Worm (Caenorhabditis elegans) whole organism, mixed stage, embryonic: ENCODE measurements around the gene T19H12.3.

Source experiments
- mep-1 ChIP-seq: fragments of 150-350 bp; optimal IDR thresholded peaks from 2 replicates; lab custom pipeline; 2017; ENCODE audit warnings: missing biosample characterization, missing genetic modification reagents, missing genetic modification characterization, inconsistent platforms
- nhr-12 ChIP-seq: fragments of 150-350 bp; optimal IDR thresholded peaks from 2 replicates; lab custom pipeline; 2014; ENCODE audit warnings: missing biosample characterization, missing genetic modification characterization
- pha-4 ChIP-seq: fragments of 150-350 bp; optimal IDR thresholded peaks from 2 replicates; lab custom pipeline; 2018; ENCODE audit warnings: missing biosample characterization, missing genetic modification reagents, missing genetic modification characterization
- unc-62 ChIP-seq: fragments of 150-350 bp; optimal IDR thresholded peaks from 2 replicates; lab custom pipeline; 2014; ENCODE audit warnings: missing biosample characterization, missing genetic modification reagents, missing genetic modification characterization
- ztf-11 ChIP-seq: fragments of 150-350 bp; optimal IDR thresholded peaks from 2 replicates; lab custom pipeline; 2014; ENCODE audit warnings: missing biosample characterization, missing genetic modification characterization

DNA sequence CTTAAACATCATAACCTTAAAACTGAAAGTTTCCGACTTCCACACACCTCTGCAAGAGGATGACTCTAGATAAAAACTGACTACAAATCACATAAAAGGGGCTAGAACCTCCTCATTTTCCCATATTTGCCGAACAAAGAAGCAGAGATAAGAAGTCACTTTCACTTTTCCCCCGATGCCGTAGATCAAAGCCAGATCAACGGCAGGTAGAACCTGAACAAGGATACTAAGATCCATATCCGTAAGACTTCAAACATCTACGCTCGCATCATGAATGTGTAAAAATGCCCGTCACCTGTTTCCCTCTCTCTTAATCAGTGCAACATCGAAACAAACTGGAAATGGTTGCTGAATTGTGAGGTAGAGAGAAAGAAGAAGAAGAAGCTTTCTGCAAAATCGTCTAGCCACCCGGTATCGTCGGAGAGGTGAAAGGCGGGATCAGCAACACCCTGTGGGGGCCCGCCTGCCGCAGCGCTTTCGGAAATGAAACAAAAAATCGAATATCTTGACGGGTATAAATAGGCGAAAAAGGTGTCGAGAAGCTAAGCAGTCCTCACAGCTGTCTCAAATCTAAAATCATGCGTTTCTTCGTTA lies 33.3 kb downstream of the T19H12.3 start, which contains the start of gene C02E7.6:
- TF ChIP-seq nhr-12 (tag; lab: Kevin White, UChicago) (no peak), unc-62 (peak; percentile 16), mep-1 (tag; lab: Kevin White, UChicago) (no peak), pha-4 (tag; lab: Kevin White, UChicago) (no peak), ztf-11 (no peak)
